Worm (Caenorhabditis elegans): Measurements from ENCODE around the gene dhhc-13.
A peak's percentile ranks its signal among the peaks of the same experiment; 100 is the strongest.

dhhc-13 gene

DNA sequence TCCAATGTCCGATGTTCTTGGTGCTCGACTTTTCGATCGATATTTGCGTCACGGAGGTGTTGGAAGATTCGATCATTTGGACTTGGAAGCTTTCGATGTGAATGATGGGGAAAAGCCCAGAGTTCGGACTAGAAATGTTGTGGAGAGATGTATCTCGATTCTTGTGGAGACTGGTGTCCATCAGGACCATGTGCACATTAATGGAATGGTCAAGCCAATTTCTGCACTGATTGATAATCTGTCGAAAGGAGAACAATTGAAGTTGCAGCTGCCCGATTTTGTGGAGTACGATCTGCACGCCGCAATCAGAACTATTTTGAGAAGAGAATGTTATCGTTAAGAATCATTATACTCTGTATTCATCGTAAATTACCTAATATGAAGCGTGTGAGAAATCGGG, 20.0 kb downstream of the dhhc-13 start:
- TF ChIP-seq lir-3 (tag; optimal IDR thresholded peaks at IDR 0.05; ENCODE audit: poor library complexity) (no peak), irx-1 (tag; optimal IDR thresholded peaks at IDR 0.05) (no peak), ets-5 (GFP tag; IDR thresholded peaks at IDR 0.05) (no peak), pag-3 (tag; optimal IDR thresholded peaks at IDR 0.05; ENCODE audit: borderline replicate concordance, insufficient read depth) (no peak), ceh-82 (tag; optimal IDR thresholded peaks at IDR 0.05) (no peak), zag-1 (tag; optimal IDR thresholded peaks at IDR 0.05) (no peak), ceh-90 (tag; optimal IDR thresholded peaks at IDR 0.05) (no peak), hlh-4 (tag; optimal IDR thresholded peaks at IDR 0.05) (no peak), efl-1 (optimal IDR thresholded peaks at IDR 0.05) (no peak), efl-1 (GFP tag; optimal IDR thresholded peaks at IDR 0.05 in 1 of 2) (no peak), ztf-4 (tag; optimal IDR thresholded peaks at IDR 0.05) (no peak), fkh-10 (GFP tag; optimal IDR thresholded peaks at IDR 0.05) (no peak)

DNA sequence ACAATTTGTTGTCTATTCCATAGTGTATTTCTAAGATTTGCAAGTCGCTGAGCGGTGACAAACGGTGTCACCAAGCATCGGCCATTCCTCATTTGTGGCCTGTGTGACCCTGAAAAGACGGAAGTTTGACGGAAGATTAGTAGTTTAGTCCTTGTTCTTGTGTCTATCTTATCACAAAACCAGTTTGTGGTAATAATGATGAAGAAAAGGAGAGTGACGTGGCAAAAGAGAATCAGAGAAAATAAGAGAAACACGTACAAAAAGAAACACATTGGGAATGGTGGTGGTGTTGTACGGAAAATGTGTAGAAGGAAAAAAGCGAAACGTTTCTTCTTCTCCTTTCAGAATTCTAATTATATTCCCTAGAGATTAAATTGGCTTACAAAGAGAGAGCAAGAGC, 22.0 kb downstream of the dhhc-13 start, which contains the start of gene mcu-1:
TSS of gene mcu-1 (minus strand) at position 109 of the 400 bp plus-strand sequence.
- TF ChIP-seq lin-35 (GFP tag; optimal IDR thresholded peaks at IDR 0.05) (peak in 1 of 2 experiments; percentile 68), lin-13 (GFP tag; optimal IDR thresholded peaks at IDR 0.05) (no peak), jun-1 (tag; optimal IDR thresholded peaks at IDR 0.05) (no peak), lin-14 (GFP tag; optimal IDR thresholded peaks at IDR 0.05) (peak; percentile 86), isw-1 (GFP tag; IDR thresholded peaks at IDR 0.05) (no peak), grh-1 (GFP tag; IDR thresholded peaks at IDR 0.05) (peak; percentile 92), nhr-47 (tag; optimal IDR thresholded peaks at IDR 0.05) (peak; percentile 7), snu-23 (GFP tag; optimal IDR thresholded peaks at IDR 0.05) (peak; percentile 57), zag-1 (tag; optimal IDR thresholded peaks at IDR 0.05) (no peak), C16A3.4 (tag; optimal IDR thresholded peaks at IDR 0.05) (peak; percentile 16), lsy-2 (tag; optimal IDR thresholded peaks at IDR 0.05) (peak in 1 of 2 experiments; percentile 48), nhr-20 (tag; optimal IDR thresholded peaks at IDR 0.05) (peak; percentile 56), tbx-2 (tag; optimal IDR thresholded peaks at IDR 0.05) (peak; percentile 57), nhr-19 (GFP tag; conservative IDR thresholded peaks at IDR 0.05) (peak; percentile 17; the same call in 1 of the 2 replicates), efl-1 (optimal IDR thresholded peaks at IDR 0.05) (no peak), efl-1 (GFP tag; optimal IDR thresholded peaks at IDR 0.05 in 1 of 2) (peak in 1 of 2 experiments; percentile 92), pag-3 (tag; optimal IDR thresholded peaks at IDR 0.05; ENCODE audit: borderline replicate concordance, insufficient read depth) (peak; percentile 60), blmp-1 (tag; optimal IDR thresholded peaks at IDR 0.05) (peak; percentile 95), nhr-85 (tag) (peak; percentile 97), aly-2 (tag; optimal IDR thresholded peaks at IDR 0.05) (no peak), hpl-2 (GFP tag; optimal IDR thresholded peaks at IDR 0.05) (no peak), elt-3 (tag; optimal IDR thresholded peaks at IDR 0.05) (peak in 5 of 6 experiments; percentile 80 to 93 (median 89)), rnt-1 (tag; optimal IDR thresholded peaks at IDR 0.05) (peak; percentile 15), lin-39 (tag; optimal IDR thresholded peaks at IDR 0.05) (no peak), nhr-71 (tag; optimal IDR thresholded peaks at IDR 0.05) (peak; percentile 64), nhr-12 (tag; optimal IDR thresholded peaks at IDR 0.05) (no peak), nhr-90 (tag; optimal IDR thresholded peaks at IDR 0.05; ENCODE audit: poor library complexity) (peak; percentile 34), elt-2 (tag; optimal IDR thresholded peaks at IDR 0.05) (no peak), dpl-1 (GFP tag; optimal IDR thresholded peaks at IDR 0.05) (peak in 1 of 3 experiments; percentile 3)

DNA sequence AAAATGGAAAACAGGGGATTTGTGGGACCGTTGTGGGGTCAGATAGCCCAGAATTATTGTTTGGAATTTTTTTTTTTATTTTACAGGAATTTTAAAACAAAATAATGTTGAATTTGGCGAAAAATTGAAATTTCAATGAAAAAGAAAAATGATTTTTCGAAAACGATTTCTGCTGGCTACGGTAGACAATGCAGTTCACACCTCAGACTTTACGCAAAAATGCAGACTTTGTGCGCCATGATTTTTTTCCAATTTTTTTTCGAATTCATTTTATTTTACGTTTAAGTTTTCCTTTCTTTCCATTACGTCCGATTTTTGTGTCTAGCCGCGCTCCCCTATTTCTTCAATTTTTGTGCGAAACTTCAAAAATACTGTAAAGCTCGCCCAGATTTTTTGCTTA, 22.8 kb downstream of the dhhc-13 start:
- TF ChIP-seq fkh-10 (GFP tag; optimal IDR thresholded peaks at IDR 0.05), result no peak
- TF ChIP-seq nhr-77 (tag; optimal IDR thresholded peaks at IDR 0.05), result no peak
- peak in 1 of 2 experiments; percentile 72 for TF ChIP-seq lsy-2 (tag; optimal IDR thresholded peaks at IDR 0.05)

Data from whole organism, L1 larva.